Fruit fly (Drosophila melanogaster) whole organism, prepupa: ENCODE results near the gene CG33337.

Source experiments
- CG10631 ChIP-seq: fragments of 200-800 bp; sonication (Bioruptor generic); optimal IDR thresholded peaks from 2 replicates; lab custom pipeline; 2016; ENCODE audit warnings: missing biosample characterization, missing genetic modification characterization
- CG11294 ChIP-seq: fragments of 200-800 bp; sonication (Bioruptor generic); IDR thresholded peaks from 2 replicates; pipeline ENCODE4 v1.3.6; 2022; ENCODE audit warnings: missing biosample characterization, missing genetic modification characterization
- CG11902 ChIP-seq: fragments of 200-800 bp; sonication (Bioruptor generic); optimal IDR thresholded peaks from 3 replicates; lab custom pipeline; 2016; ENCODE audit warnings: missing biosample characterization, missing genetic modification characterization
- CG1621 ChIP-seq: fragments of 200-800 bp; sonication (Bioruptor generic); optimal IDR thresholded peaks from 3 replicates; lab custom pipeline; 2018; ENCODE audit warnings: missing biosample characterization, mild to moderate bottlenecking, missing genetic modification characterization
- CG8319 ChIP-seq: fragments of 200-800 bp; sonication (Bioruptor generic); optimal IDR thresholded peaks from 3 replicates; lab custom pipeline; 2016; ENCODE audit warnings: missing biosample characterization, missing genetic modification characterization
- Ets21C ChIP-seq: fragments of 200-800 bp; sonication (Bioruptor generic); optimal IDR thresholded peaks from 3 replicates; lab custom pipeline; 2016; ENCODE audit warnings: missing biosample characterization, missing genetic modification characterization
- Gug ChIP-seq: fragments of 200-800 bp; sonication (Bioruptor generic); IDR thresholded peaks from 2 replicates; pipeline ENCODE4 v1.3.6; 2022; ENCODE audit warnings: missing biosample characterization, missing genetic modification characterization
- Hr39 ChIP-seq: fragments of 200-800 bp; sonication (Bioruptor generic); optimal IDR thresholded peaks from 2 replicates; lab custom pipeline; 2016; ENCODE audit warnings: missing biosample characterization, missing genetic modification characterization
- salr ChIP-seq, 2 experiments: fragments of 200-800 bp; sonication (Bioruptor generic); optimal IDR thresholded peaks; 3 replicates each; lab custom pipeline; 2016 to 2018; ENCODE audit warnings: missing biosample characterization in 2 of 2, missing genetic modification characterization in 2 of 2, mild to moderate bottlenecking in 1 of 2

dm6 chr3R:23638351-23638750, 45.8 kb upstream of the CG33337 start:
- TF ChIP-seq Hr39 (no peak), CG8319 (GFP tag; lab: Kevin White, UChicago) (no peak), Gug (0 out of 2 replicates have a peak, but pooled peaks have one; percentile 23), CG1621 (tag; lab: Kevin White, UChicago) (no peak), CG10631 (GFP tag; lab: Kevin White, UChicago) (no peak), CG11294 (peak; percentile 35; the same call in 1 of the 2 replicates), CG11902 (GFP tag; lab: Kevin White, UChicago) (no peak), salr (GFP tag; optimal IDR thresholded peaks at IDR 0.05; lab: Kevin White, UChicago) (peak in 1 of 2 experiments; percentile 21), Ets21C (GFP tag; lab: Kevin White, UChicago) (no peak)
